Fruit fly (Drosophila melanogaster) whole organism, prepupa: ENCODE data around the gene CG11437.

Experiments
- Blimp-1 ChIP-seq: fragments of 200-800 bp; sonication (Bioruptor generic); optimal IDR thresholded peaks from 3 replicates; lab custom pipeline; 2017; ENCODE audit warnings: missing biosample characterization, missing genetic modification characterization, mild to moderate bottlenecking, moderate library complexity, missing genetic modification reagents
- CG10631 ChIP-seq: fragments of 200-800 bp; sonication (Bioruptor generic); optimal IDR thresholded peaks from 2 replicates; lab custom pipeline; 2016; ENCODE audit warnings: missing biosample characterization, missing genetic modification characterization
- CG11762 ChIP-seq: fragments of 200-800 bp; sonication (Bioruptor generic); optimal IDR thresholded peaks from 3 replicates; lab custom pipeline; 2016; ENCODE audit warnings: missing biosample characterization, missing genetic modification characterization; ENCODE audit not compliant: insufficient read depth
- CG11902 ChIP-seq: fragments of 200-800 bp; sonication (Bioruptor generic); optimal IDR thresholded peaks from 3 replicates; lab custom pipeline; 2016; ENCODE audit warnings: missing biosample characterization, missing genetic modification characterization
- CG3032 ChIP-seq: fragments of 200-800 bp; optimal IDR thresholded peaks from 2 replicates; lab custom pipeline; 2019; ENCODE audit warnings: missing biosample characterization, mild to moderate bottlenecking, missing genetic modification characterization, moderate library complexity
- CG34406 ChIP-seq: fragments of 200-800 bp; sonication (Bioruptor generic); optimal IDR thresholded peaks from 3 replicates; lab custom pipeline; 2016; ENCODE audit warnings: missing biosample characterization, missing genetic modification characterization
- CG3919 ChIP-seq: fragments of 200-800 bp; sonication (Bioruptor generic); optimal IDR thresholded peaks from 3 replicates; lab custom pipeline; 2016; ENCODE audit warnings: missing biosample characterization, missing genetic modification characterization
- CG4318 ChIP-seq: fragments of 200-800 bp; sonication (Bioruptor generic); optimal IDR thresholded peaks from 3 replicates; lab custom pipeline; 2017; ENCODE audit warnings: missing biosample characterization, mild to moderate bottlenecking, missing genetic modification characterization
- CG6276 ChIP-seq: fragments of 200-800 bp; sonication (Bioruptor generic); optimal IDR thresholded peaks from 2 replicates; lab custom pipeline; 2017; ENCODE audit warnings: missing biosample characterization, mild to moderate bottlenecking, missing genetic modification characterization
- CG6792 ChIP-seq: fragments of 200-800 bp; sonication (Bioruptor generic); optimal IDR thresholded peaks from 3 replicates; lab custom pipeline; 2016; ENCODE audit warnings: missing biosample characterization, missing genetic modification characterization
- CG6808 ChIP-seq: fragments of 200-800 bp; sonication (Bioruptor generic); optimal IDR thresholded peaks from 3 replicates; lab custom pipeline; 2017; ENCODE audit warnings: missing biosample characterization, missing genetic modification characterization, mild to moderate bottlenecking, moderate library complexity, missing genetic modification reagents
- CG7368 ChIP-seq: fragments of 200-800 bp; sonication (Bioruptor generic); optimal IDR thresholded peaks from 3 replicates; lab custom pipeline; 2016; ENCODE audit warnings: missing biosample characterization, missing genetic modification characterization
- CG8119 ChIP-seq: fragments of 200-800 bp; sonication (Bioruptor generic); IDR thresholded peaks from 3 replicates; pipeline ENCODE4 v1.3.6; 2022; ENCODE audit warnings: missing biosample characterization, missing genetic modification characterization
- Eip93F ChIP-seq: fragments of 200-800 bp; sonication (Bioruptor generic); optimal IDR thresholded peaks from 2 replicates; lab custom pipeline; 2016; ENCODE audit warnings: missing biosample characterization, mild to moderate bottlenecking, missing genetic modification characterization
- Hr38 ChIP-seq: sonication (Bioruptor generic); optimal IDR thresholded peaks from 2 replicates; lab custom pipeline; 2016; ENCODE audit warnings: missing biosample characterization, missing genetic modification characterization
- Hr4 ChIP-seq: fragments of 200-800 bp; sonication (Bioruptor generic); optimal IDR thresholded peaks from 3 replicates; lab custom pipeline; 2016; ENCODE audit warnings: missing biosample characterization, missing genetic modification characterization
- OdsH ChIP-seq: fragments of 200-800 bp; sonication (Bioruptor generic); optimal IDR thresholded peaks from 3 replicates; lab custom pipeline; 2016; ENCODE audit warnings: missing biosample characterization, missing genetic modification characterization
- Smox ChIP-seq: fragments of 200-800 bp; sonication (Bioruptor generic); optimal IDR thresholded peaks from 3 replicates; lab custom pipeline; 2016; ENCODE audit warnings: missing biosample characterization, missing genetic modification characterization
- Sox102F ChIP-seq: fragments of 200-800 bp; sonication (Bioruptor generic); optimal IDR thresholded peaks from 2 replicates; lab custom pipeline; 2016; ENCODE audit warnings: missing biosample characterization, mild to moderate bottlenecking, missing genetic modification characterization
- achi ChIP-seq: fragments of 200-800 bp; sonication (Bioruptor generic); optimal IDR thresholded peaks from 3 replicates; lab custom pipeline; 2016; ENCODE audit warnings: missing biosample characterization, missing genetic modification characterization
- cyc ChIP-seq: fragments of 200-800 bp; sonication (Bioruptor generic); optimal IDR thresholded peaks from 3 replicates; lab custom pipeline; 2016; ENCODE audit warnings: missing biosample characterization, missing genetic modification characterization
- eg ChIP-seq: fragments of 200-800 bp; sonication (Bioruptor generic); IDR thresholded peaks from 3 replicates; pipeline ENCODE4 v1.3.6; 2022; ENCODE audit warnings: missing biosample characterization, missing genetic modification characterization
- fkh ChIP-seq: fragments of 200-800 bp; sonication (Bioruptor generic); optimal IDR thresholded peaks from 3 replicates; lab custom pipeline; 2017; ENCODE audit warnings: missing biosample characterization, mild to moderate bottlenecking, missing genetic modification characterization, moderate library complexity
- lz ChIP-seq: fragments of 200-800 bp; sonication (Bioruptor generic); optimal IDR thresholded peaks from 3 replicates; lab custom pipeline; 2016; ENCODE audit warnings: missing biosample characterization, missing genetic modification characterization
- net ChIP-seq: fragments of 200-800 bp; sonication (Bioruptor generic); optimal IDR thresholded peaks from 3 replicates; lab custom pipeline; 2016; ENCODE audit warnings: missing biosample characterization, missing genetic modification characterization
- pdm3 ChIP-seq: fragments of 200-800 bp; sonication (Bioruptor generic); optimal IDR thresholded peaks from 3 replicates; lab custom pipeline; 2016; ENCODE audit warnings: missing biosample characterization, missing genetic modification characterization
- salr ChIP-seq, 2 experiments: fragments of 200-800 bp; sonication (Bioruptor generic); optimal IDR thresholded peaks; 3 replicates each; lab custom pipeline; 2016 to 2018; ENCODE audit warnings: missing biosample characterization in 2 of 2, missing genetic modification characterization in 2 of 2, mild to moderate bottlenecking in 1 of 2

Gene CG11437

DNA sequence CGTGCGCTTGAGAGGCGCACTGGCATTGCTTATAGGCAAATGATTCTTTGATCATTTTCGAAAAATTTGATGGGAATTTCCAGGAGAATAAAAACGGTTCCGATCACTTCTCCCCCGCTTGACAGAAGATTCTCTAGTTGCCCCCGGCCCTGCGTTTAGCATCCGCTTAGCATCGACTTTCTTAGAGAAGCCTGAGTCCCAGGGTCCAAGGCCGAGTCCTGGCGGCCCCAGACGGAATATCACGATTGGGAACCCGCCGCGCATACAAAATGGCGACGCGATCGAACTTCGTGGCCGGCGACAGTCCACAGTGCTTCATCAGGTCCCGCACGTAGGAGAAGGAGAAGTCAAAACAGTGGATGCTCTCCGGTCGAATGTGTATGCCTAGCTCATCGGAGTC, 35.1 kb downstream of the CG11437 start, which contains the start of gene CG43331:
CG43331 (minus strand) TSS at position 101 of the 400 bp plus-strand sequence.
- no peak for TF ChIP-seq Eip93F (GFP tag; lab: Kevin White, UChicago)
- TF ChIP-seq CG6808: no peak
- TF ChIP-seq cyc (GFP tag; lab: Kevin White, UChicago): no peak
- TF ChIP-seq achi (GFP tag; lab: Kevin White, UChicago): no peak
- TF ChIP-seq Smox: no peak
- no peak for TF ChIP-seq CG10631
- TF ChIP-seq CG7368 (GFP tag; lab: Kevin White, UChicago): no peak
- TF ChIP-seq CG3919: no peak
- TF ChIP-seq eg (GFP tag; lab: Robert Waterston, UW): no peak
- no peak for TF ChIP-seq CG6792 (GFP tag; lab: Kevin White, UChicago)
- TF ChIP-seq CG11762 (GFP tag; lab: Kevin White, UChicago): no peak

DNA sequence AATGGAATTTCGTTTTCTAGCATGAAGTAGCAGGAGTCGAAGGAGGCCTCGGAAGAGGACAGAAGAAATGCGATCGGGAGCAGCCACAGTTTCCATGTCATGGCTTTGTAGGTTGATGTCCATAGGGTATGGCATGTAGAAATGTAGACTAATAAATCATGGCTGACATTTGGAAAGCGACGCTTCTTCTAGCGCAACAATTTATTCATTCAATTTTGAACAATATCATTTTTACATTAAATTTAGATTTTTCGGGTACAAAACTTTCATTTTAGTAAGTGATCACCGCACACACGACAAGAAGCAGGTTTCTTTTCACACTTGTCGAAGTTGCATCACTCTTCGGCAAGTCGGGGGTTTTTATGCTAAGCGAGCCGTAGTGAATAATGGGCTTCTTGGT, 35.7 kb downstream of the CG11437 start, which contains the start of gene CG43330:
CG43330 (minus strand) TSS at position 101 of the 400 bp plus-strand sequence.
- TF ChIP-seq CG4318 (GFP tag; lab: Kevin White, UChicago) (no peak), OdsH (GFP tag; lab: Kevin White, UChicago) (no peak), pdm3 (GFP tag; lab: Kevin White, UChicago) (no peak), Hr38 (GFP tag; lab: Kevin White, UChicago) (no peak), salr (GFP tag; optimal IDR thresholded peaks at IDR 0.05; lab: Kevin White, UChicago) (no peak), Eip93F (GFP tag; lab: Kevin White, UChicago) (no peak), CG8119 (GFP tag; lab: Robert Waterston, UW) (no peak), Smox (no peak), net (no peak), CG34406 (no peak), CG11902 (GFP tag; lab: Kevin White, UChicago) (no peak), Blimp-1 (no peak), Sox102F (GFP tag; lab: Kevin White, UChicago) (no peak)
- TF ChIP-seq, all 60 proteins: peak for 0

- no peak for TF ChIP-seq Hr4
- TF ChIP-seq CG6276 (GFP tag; lab: Kevin White, UChicago): no peak
- TF ChIP-seq CG3919: no peak
- no peak for TF ChIP-seq lz (GFP tag; lab: Kevin White, UChicago)
- TF ChIP-seq fkh: no peak
- no peak for TF ChIP-seq CG3032 (tag; lab: Kevin White, UChicago)
- TF ChIP-seq CG7368 (GFP tag; lab: Kevin White, UChicago): no peak
Measured at dm6 chr3L:22505118-22505517, 36.5 kb downstream of the CG11437 start, which contains the start of gene CG43329. TSS of gene CG43329 (minus strand) at chr3L:22505218.
